Worm (Caenorhabditis elegans) whole organism, late embryonic: ENCODE data around the gene Y54G9A.5.

Experiments
- ceh-34 ChIP-seq: sonication (generic microtip); optimal IDR thresholded peaks from 2 replicates; lab custom pipeline; 2016; ENCODE audit warnings: mild to moderate bottlenecking, missing genetic modification characterization, missing compliant biosample characterization
- dmd-4 ChIP-seq: sonication (generic microtip); optimal IDR thresholded peaks from 2 replicates; lab custom pipeline; 2016; ENCODE audit warnings: borderline replicate concordance, missing genetic modification characterization, missing compliant biosample characterization
- hlh-30 ChIP-seq: sonication (generic microtip); optimal IDR thresholded peaks from 2 replicates; lab custom pipeline; 2017; ENCODE audit warnings: antibody characterized with exemption, missing genetic modification characterization, missing compliant biosample characterization; ENCODE audit not compliant: insufficient read depth
- pros-1 ChIP-seq: fragments of 150-350 bp; optimal IDR thresholded peaks from 2 replicates; lab custom pipeline; 2014; ENCODE audit warnings: missing biosample characterization, missing genetic modification reagents, missing genetic modification characterization
- zip-5 ChIP-seq: sonication (generic microtip); optimal IDR thresholded peaks from 2 replicates; lab custom pipeline; 2016; ENCODE audit warnings: missing genetic modification characterization, missing compliant biosample characterization

DNA sequence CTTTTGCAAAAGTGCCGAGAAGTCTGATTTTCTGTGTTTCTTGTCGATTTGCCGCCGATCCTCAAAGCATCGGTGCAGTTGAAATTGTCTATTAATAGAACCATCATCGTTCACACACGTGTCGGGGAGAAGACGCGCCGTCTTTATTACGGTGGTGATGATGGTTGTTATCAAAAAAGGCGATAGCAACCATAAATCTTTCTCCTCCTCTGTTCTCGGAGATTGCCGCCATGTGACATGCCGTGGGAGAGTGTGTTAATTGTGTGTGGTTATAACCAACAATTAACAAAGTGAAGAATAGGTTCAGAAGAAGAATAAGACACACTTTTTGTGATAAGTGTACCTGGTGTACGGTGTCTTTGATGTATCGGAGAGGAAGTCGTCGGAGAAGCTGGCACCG, 41.7 kb upstream of the Y54G9A.5 start:
- TF ChIP-seq dmd-4 (no peak), ceh-34 (tag; lab: Kevin White, UChicago) (no peak), hlh-30 (no peak), zip-5 (tag; lab: Kevin White, UChicago) (no peak), pros-1 (tag; lab: Kevin White, UChicago) (no peak)
